Worm (Caenorhabditis elegans): Measurements from ENCODE around the gene ets-6.

DNA sequence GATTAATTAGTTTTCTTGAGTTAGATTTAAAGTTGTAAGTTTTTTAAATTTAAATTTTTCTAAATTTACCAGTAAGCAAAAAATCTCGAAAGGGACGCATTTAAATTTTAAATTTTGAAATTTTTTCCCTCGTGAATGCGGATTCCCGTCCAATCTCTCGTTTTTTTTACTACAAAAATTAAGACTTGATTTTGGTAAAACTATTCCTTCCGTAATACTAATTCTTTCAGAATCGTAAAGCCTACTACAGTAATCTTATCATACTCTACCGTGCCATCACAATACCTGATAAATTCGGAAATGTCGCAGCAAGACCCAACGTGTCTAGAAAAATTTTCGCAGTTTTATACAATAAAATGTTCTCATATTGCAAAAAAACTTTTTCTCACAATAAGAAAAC lies 35.2 kb downstream of the ets-6 start, which contains the start of the genes C54F6.19 and nhx-3:
- TF ChIP-seq ceh-44 (GFP tag; IDR thresholded peaks at IDR 0.05) (no peak), lir-3 (tag; optimal IDR thresholded peaks at IDR 0.05) (no peak), fkh-10 (GFP tag; optimal IDR thresholded peaks at IDR 0.05) (no peak), nhr-6 (tag; optimal IDR thresholded peaks at IDR 0.05) (no peak), mdl-1 (tag; optimal IDR thresholded peaks at IDR 0.05) (no peak)
